Fruit fly (Drosophila melanogaster): ENCODE measurements around the gene CG3618.

CG3618 gene

dm6 chr3L:20798325-20798846, 17.5 kb downstream of the CG3618 start, which contains the start of the genes CG3698 and tzn (continued):
- TF ChIP-seq CG6791 (GFP tag; IDR thresholded peaks at IDR 0.05; ENCODE audit: partially characterized antibody) (no peak), Sry-β (GFP tag; optimal IDR thresholded peaks at IDR 0.05) (peak; percentile 72), Bgb (GFP tag; IDR thresholded peaks at IDR 0.05; ENCODE audit: partially characterized antibody) (no peak), CG34224 (GFP tag; IDR thresholded peaks at IDR 0.05; ENCODE audit: partially characterized antibody) (no peak), toy (GFP tag; IDR thresholded peaks at IDR 0.05) (peak; percentile 85), bcd (GFP tag; optimal IDR thresholded peaks at IDR 0.05) (peak; percentile 98), p53 (GFP tag; optimal IDR thresholded peaks at IDR 0.05) (peak; percentile 82), sob (GFP tag; IDR thresholded peaks at IDR 0.05) (peak; percentile 97), CG3995 (GFP tag; optimal IDR thresholded peaks at IDR 0.05) (peak; percentile 81), Nf-YB (GFP tag; optimal IDR thresholded peaks at IDR 0.05) (peak; percentile 77), ken (GFP tag; IDR thresholded peaks at IDR 0.05) (peak; percentile 95), CG7928 (GFP tag; optimal IDR thresholded peaks at IDR 0.05) (peak; percentile 76), zen (tag; optimal IDR thresholded peaks at IDR 0.05) (peak; percentile 94), D19B (GFP tag; optimal IDR thresholded peaks at IDR 0.05) (peak; percentile 86), sens (GFP tag) (peak; percentile 92), sim (GFP tag; IDR thresholded peaks at IDR 0.05) (peak; percentile 82), CG6175 (GFP tag; IDR thresholded peaks at IDR 0.05) (peak; percentile 94), CG10654 (GFP tag; optimal IDR thresholded peaks at IDR 0.05) (peak; percentile 95), HLH3B (GFP tag; IDR thresholded peaks at IDR 0.05) (peak; percentile 92), CG13287 (GFP tag; IDR thresholded peaks at IDR 0.05; ENCODE audit: partially characterized antibody) (peak; percentile 43; the same call in 1 of the 2 replicates), bowl (GFP tag; IDR thresholded peaks at IDR 0.05) (peak; percentile 78), HmgZ (tag; optimal IDR thresholded peaks at IDR 0.05) (peak; percentile 94), CG42726 (GFP tag; IDR thresholded peaks at IDR 0.05; ENCODE audit: partially characterized antibody) (0 out of 2 replicates have a peak, but pooled peaks have one; percentile 7), tin (GFP tag; optimal IDR thresholded peaks at IDR 0.05) (peak; percentile 89), MTF-1 (GFP tag; optimal IDR thresholded peaks at IDR 0.05; ENCODE audit: borderline replicate concordance) (peak; percentile 98), dpn (GFP tag; optimal IDR thresholded peaks at IDR 0.05) (peak; percentile 78 to 93), klu (GFP tag; IDR thresholded peaks at IDR 0.05) (peak; percentile 80), NfI (GFP tag; optimal IDR thresholded peaks at IDR 0.05) (peak; percentile 98), jigr1 (GFP tag; IDR thresholded peaks at IDR 0.05) (0 out of 3 replicates have a peak, but pooled peaks have one; percentile 35), gce (GFP tag; IDR thresholded peaks at IDR 0.05) (peak; percentile 93), nerfin-2 (GFP tag; IDR thresholded peaks at IDR 0.05; ENCODE audit: partially characterized antibody) (no peak), CG15696 (tag; optimal IDR thresholded peaks at IDR 0.05) (peak; percentile 72), Doc2 (GFP tag; IDR thresholded peaks at IDR 0.05) (peak; percentile 62; the same call in 1 of the 2 replicates), stc (GFP tag; IDR thresholded peaks at IDR 0.05) (peak; percentile 91), CG12769 (tag; optimal IDR thresholded peaks at IDR 0.05) (no peak), pan (optimal IDR thresholded peaks at IDR 0.05) (no peak), pan (GFP tag; optimal IDR thresholded peaks at IDR 0.05 in 1 of 2, IDR thresholded peaks at IDR 0.05 in 1 of 2) (peak in 1 of 2 experiments; percentile 94), Gug (GFP tag; IDR thresholded peaks at IDR 0.05) (peak; percentile 69; the same call in 3 of the 4 replicates), sd (tag; optimal IDR thresholded peaks at IDR 0.05) (no peak), insv (GFP tag; optimal IDR thresholded peaks at IDR 0.05) (peak in 1 of 2 experiments; percentile 81), CG32767 (GFP tag; IDR thresholded peaks at IDR 0.05) (peak; percentile 75), Dek (tag; optimal IDR thresholded peaks at IDR 0.05) (peak; percentile 87), ewg (GFP tag; optimal IDR thresholded peaks at IDR 0.05) (peak; percentile 93), lmd (GFP tag; IDR thresholded peaks at IDR 0.05) (peak; percentile 87), Atf6 (GFP tag; IDR thresholded peaks at IDR 0.05) (peak; percentile 88), CG30431 (GFP tag; optimal IDR thresholded peaks at IDR 0.05) (peak; percentile 96), CG15514 (GFP tag; optimal IDR thresholded peaks at IDR 0.05) (peak; percentile 94), aop (GFP tag; IDR thresholded peaks at IDR 0.05) (0 out of 2 replicates have a peak, but pooled peaks have one; percentile 48), trh (GFP tag; optimal IDR thresholded peaks at IDR 0.05) (peak; percentile 94)

All from whole organism, embryonic.